Worm (Caenorhabditis elegans) whole organism, L1 larva: ENCODE data around the gene nhr-137.

ENCODE experiments used
- aly-2 ChIP-seq: fragments of 150-350 bp; optimal IDR thresholded peaks from 2 replicates; lab custom pipeline; 2014; ENCODE audit warnings: missing biosample characterization, missing genetic modification characterization
- blmp-1 ChIP-seq: fragments of 150-350 bp; optimal IDR thresholded peaks from 2 replicates; lab custom pipeline; 2014; ENCODE audit warnings: missing biosample characterization, missing genetic modification characterization
- elt-2 ChIP-seq: sonication (generic microtip); optimal IDR thresholded peaks from 2 replicates; lab custom pipeline; 2016; ENCODE audit warnings: missing genetic modification characterization, mild to moderate bottlenecking, inconsistent platforms, missing compliant biosample characterization, missing genetic modification reagents
- hlh-17 ChIP-seq: fragments of 200-800 bp; sonication (Bioruptor generic); optimal IDR thresholded peaks from 2 replicates; lab custom pipeline; 2018; ENCODE audit warnings: missing genetic modification characterization, mild to moderate bottlenecking, missing compliant biosample characterization, moderate library complexity, borderline replicate concordance
- lin-35 ChIP-seq, 2 experiments: fragments of 150-350 bp; optimal IDR thresholded peaks; 2 replicates each; lab custom pipeline; 2014; ENCODE audit warnings: missing biosample characterization in 2 of 2, missing genetic modification characterization in 2 of 2, missing genetic modification reagents in 2 of 2
- nhr-20 ChIP-seq: sonication (generic microtip); optimal IDR thresholded peaks from 2 replicates; lab custom pipeline; 2016; ENCODE audit warnings: mild to moderate bottlenecking, missing genetic modification characterization, missing compliant biosample characterization
- nhr-90 ChIP-seq: sonication (generic microtip); optimal IDR thresholded peaks from 2 replicates; lab custom pipeline; 2016; ENCODE audit warnings: mild to moderate bottlenecking, missing genetic modification characterization, missing compliant biosample characterization; ENCODE audit not compliant: poor library complexity
- pax-3 ChIP-seq: fragments of 200-800 bp; sonication (Bioruptor generic); optimal IDR thresholded peaks from 2 replicates; lab custom pipeline; 2018; ENCODE audit warnings: mild to moderate bottlenecking, missing genetic modification characterization, moderate library complexity, missing compliant biosample characterization
- rnt-1 ChIP-seq: sonication (generic microtip); optimal IDR thresholded peaks from 2 replicates; lab custom pipeline; 2016; ENCODE audit warnings: mild to moderate bottlenecking, missing genetic modification characterization, moderate library complexity, missing compliant biosample characterization

- TF ChIP-seq hlh-17 (no peak), blmp-1 (tag; lab: Kevin White, UChicago) (no peak), pax-3 (tag; lab: Kevin White, UChicago) (no peak), elt-2 (tag; lab: Kevin White, UChicago) (no peak), nhr-90 (tag; lab: Kevin White, UChicago) (no peak), lin-35 (GFP tag; optimal IDR thresholded peaks at IDR 0.05; lab: Kevin White, UChicago) (no peak), rnt-1 (tag; lab: Kevin White, UChicago) (no peak), aly-2 (tag; lab: Kevin White, UChicago) (no peak), nhr-20 (tag; lab: Kevin White, UChicago) (no peak)
Observed at ce11 chrX:6622552-6623236, 46.1 kb downstream of the nhr-137 start, which contains the start of gene clec-266.
